Worm (Caenorhabditis elegans): ENCODE results near the gene mtl-2.

The mtl-2 gene

DNA sequence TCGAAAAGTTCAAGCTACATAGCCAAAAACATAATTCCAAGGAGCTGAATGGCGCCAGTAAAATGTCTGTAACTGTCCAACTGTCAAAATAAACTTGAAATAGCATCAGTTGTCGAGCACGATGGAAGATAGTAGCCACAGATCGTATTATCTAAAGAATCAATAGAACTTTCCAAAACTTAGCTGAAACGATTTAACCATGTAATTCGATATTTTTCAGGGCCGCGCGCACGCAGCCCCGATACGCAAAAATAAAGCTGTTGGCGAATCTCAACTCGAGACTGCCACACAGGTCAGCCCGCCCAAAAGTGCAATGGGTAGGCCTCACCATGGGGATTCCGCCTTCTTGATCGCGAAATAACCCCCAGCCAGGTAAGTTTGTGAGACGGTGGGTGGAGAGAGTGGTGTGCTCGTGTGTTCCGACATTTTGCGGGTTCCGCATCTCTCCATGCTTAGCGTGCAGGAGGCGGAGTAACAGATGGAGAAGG is 9.8 kb upstream of the mtl-2 start (continued):
- TF ChIP-seq mcd-1 (GFP tag; IDR thresholded peaks at IDR 0.05) (peak; percentile 86), Y67H2A.10 (GFP tag; conservative IDR thresholded peaks at IDR 0.05) (0 out of 2 replicates have a peak, but pooled peaks have one; percentile 31), ztf-18 (tag; optimal IDR thresholded peaks at IDR 0.05) (peak; percentile 52), akir-1 (GFP tag; optimal IDR thresholded peaks at IDR 0.05) (no peak), atf-7 (tag; optimal IDR thresholded peaks at IDR 0.05) (peak; percentile 26), F55B11.4 (tag; optimal IDR thresholded peaks at IDR 0.05; ENCODE audit: borderline replicate concordance, insufficient read depth) (no peak), ceh-100 (GFP tag; IDR thresholded peaks at IDR 0.05) (peak; percentile 84), Y79H2A.3 (GFP tag; conservative IDR thresholded peaks at IDR 0.05) (no peak), Y95B8A.8 (GFP tag; IDR thresholded peaks at IDR 0.05) (0 out of 2 replicates have a peak, but pooled peaks have one; percentile 26), lin-26 (GFP tag; IDR thresholded peaks at IDR 0.05) (peak; percentile 80), nhr-179 (tag; optimal IDR thresholded peaks at IDR 0.05) (peak; percentile 55), lag-1 (GFP tag; IDR thresholded peaks at IDR 0.05) (no peak), Y53F4B.3 (GFP tag; IDR thresholded peaks at IDR 0.05) (peak; percentile 57), cebp-1 (GFP tag; IDR thresholded peaks at IDR 0.05) (peak; percentile 43; the same call in 1 of the 2 replicates), cebp-1 (tag; optimal IDR thresholded peaks at IDR 0.05) (no peak), tbx-9 (tag; optimal IDR thresholded peaks at IDR 0.05; ENCODE audit: borderline replicate concordance) (no peak), hlh-12 (tag; optimal IDR thresholded peaks at IDR 0.05) (no peak), sdz-38 (tag; optimal IDR thresholded peaks at IDR 0.05) (no peak), ceh-27 (GFP tag; optimal IDR thresholded peaks at IDR 0.05) (peak; percentile 28), lsl-1 (GFP tag; optimal IDR thresholded peaks at IDR 0.05) (peak; percentile 64), tlf-1 (GFP tag; optimal IDR thresholded peaks at IDR 0.05) (peak; percentile 19), ama-1 (optimal IDR thresholded peaks at IDR 0.05) (peak; percentile 84), ama-1 (GFP tag; optimal IDR thresholded peaks at IDR 0.05) (no peak), dpl-1 (GFP tag; optimal IDR thresholded peaks at IDR 0.05) (no peak), gei-17 (GFP tag; optimal IDR thresholded peaks at IDR 0.05) (no peak), dpff-1 (tag; optimal IDR thresholded peaks at IDR 0.05) (peak; percentile 75), hmg-20 (GFP tag; IDR thresholded peaks at IDR 0.05) (peak; percentile 43; the same call in 1 of the 2 replicates), sea-2 (GFP tag; IDR thresholded peaks at IDR 0.05) (no peak), let-526 (GFP tag; IDR thresholded peaks at IDR 0.05) (0 out of 2 replicates have a peak, but pooled peaks have one; percentile 5), T07F8.4 (tag; optimal IDR thresholded peaks at IDR 0.05) (no peak), ztf-22 (GFP tag; optimal IDR thresholded peaks at IDR 0.05) (no peak), attf-6 (GFP tag; IDR thresholded peaks at IDR 0.05) (peak; percentile 94), nhr-80 (tag; optimal IDR thresholded peaks at IDR 0.05) (peak; percentile 34), tbp1 (GFP tag; optimal IDR thresholded peaks at IDR 0.05) (peak; percentile 77), nhr-27 (tag; optimal IDR thresholded peaks at IDR 0.05) (no peak), ets-4 (GFP tag; optimal IDR thresholded peaks at IDR 0.05) (peak; percentile 43), madf-6 (GFP tag; IDR thresholded peaks at IDR 0.05) (peak; percentile 81), lsy-27 (tag; optimal IDR thresholded peaks at IDR 0.05; ENCODE audit: borderline replicate concordance, insufficient read depth) (no peak), T26A5.8 (tag; optimal IDR thresholded peaks at IDR 0.05) (no peak), ztf-26 (tag; optimal IDR thresholded peaks at IDR 0.05) (no peak), fkh-3 (tag; optimal IDR thresholded peaks at IDR 0.05) (no peak), efl-1 (GFP tag; optimal IDR thresholded peaks at IDR 0.05) (peak; percentile 15), lin-54 (GFP tag; optimal IDR thresholded peaks at IDR 0.05) (peak; percentile 61), hrde-1 (tag; optimal IDR thresholded peaks at IDR 0.05; ENCODE audit: borderline replicate concordance) (peak; percentile 84), zfh-2 (GFP tag; conservative IDR thresholded peaks at IDR 0.05) (no peak), C06A6.2 (GFP tag; conservative IDR thresholded peaks at IDR 0.05) (0 out of 2 replicates have a peak, but pooled peaks have one; percentile 20), rpc-1 (optimal IDR thresholded peaks at IDR 0.05) (no peak), rpc-1 (tag; optimal IDR thresholded peaks at IDR 0.05) (no peak), chd-7 (tag; optimal IDR thresholded peaks at IDR 0.05) (no peak), ceh-79 (tag; optimal IDR thresholded peaks at IDR 0.05) (no peak)

Data from whole organism, young adult.